Fruit fly (Drosophila melanogaster): Measurements from ENCODE around the gene CG15731.

The CG15731 gene

dm6 chrX:12496930-12497329 lies 39.4 kb upstream of the CG15731 start, which contains the start of gene mdu (continued):
- TF ChIP-seq CG11504 (tag; optimal IDR thresholded peaks at IDR 0.05): no peak
- TF ChIP-seq hth (optimal IDR thresholded peaks at IDR 0.05): no peak
- no peak for TF ChIP-seq gsb-n (tag; optimal IDR thresholded peaks at IDR 0.05)
- peak; percentile 59 for TF ChIP-seq CG9932 (GFP tag; IDR thresholded peaks at IDR 0.05)
- peak; percentile 23 for TF ChIP-seq az2 (GFP tag; optimal IDR thresholded peaks at IDR 0.05)
- TF ChIP-seq ems (GFP tag; optimal IDR thresholded peaks at IDR 0.05): no peak
- peak; percentile 35; the same call in 1 of the 2 replicates for TF ChIP-seq tna (GFP tag; IDR thresholded peaks at IDR 0.05; ENCODE audit: partially characterized antibody)
- no peak for TF ChIP-seq kni (GFP tag; optimal IDR thresholded peaks at IDR 0.05)
- no peak for TF ChIP-seq CG6654 (GFP tag; optimal IDR thresholded peaks at IDR 0.05)
- no peak for TF ChIP-seq PHDP (tag; optimal IDR thresholded peaks at IDR 0.05)
- TF ChIP-seq Nf-YA (GFP tag; IDR thresholded peaks at IDR 0.05): no peak
- no peak for TF ChIP-seq Rx (GFP tag; IDR thresholded peaks at IDR 0.05)
- TF ChIP-seq nau (GFP tag; optimal IDR thresholded peaks at IDR 0.05): no peak
- peak; percentile 53; the same call in 1 of the 2 replicates for TF ChIP-seq Ptx1 (GFP tag; IDR thresholded peaks at IDR 0.05)
- TF ChIP-seq CG31224 (GFP tag; IDR thresholded peaks at IDR 0.05): no peak
- peak; percentile 57; the same call in 1 of the 2 replicates for TF ChIP-seq Rfx (GFP tag; IDR thresholded peaks at IDR 0.05)
- peak; percentile 61 for TF ChIP-seq nmo (GFP tag; optimal IDR thresholded peaks at IDR 0.05)
- TF ChIP-seq fd3F (GFP tag; optimal IDR thresholded peaks at IDR 0.05): peak; percentile 9
- no peak for TF ChIP-seq CG6765 (GFP tag; optimal IDR thresholded peaks at IDR 0.05)
- TF ChIP-seq CG1792 (GFP tag; optimal IDR thresholded peaks at IDR 0.05): no peak
- no peak for TF ChIP-seq sens-2 (GFP tag; IDR thresholded peaks at IDR 0.05)
- peak; percentile 54 for TF ChIP-seq chm (GFP tag; IDR thresholded peaks at IDR 0.05)
- no peak for TF ChIP-seq HHEX (GFP tag; optimal IDR thresholded peaks at IDR 0.05)
- no peak for TF ChIP-seq p53 (GFP tag; optimal IDR thresholded peaks at IDR 0.05)
- no peak for TF ChIP-seq CG10274 (GFP tag; optimal IDR thresholded peaks at IDR 0.05)
- TF ChIP-seq CG7928 (GFP tag; optimal IDR thresholded peaks at IDR 0.05): peak; percentile 84
- TF ChIP-seq CG11560 (tag; IDR thresholded peaks at IDR 0.05): peak; percentile 92
- peak; percentile 49 for TF ChIP-seq Elba2 (GFP tag; optimal IDR thresholded peaks at IDR 0.05)
- TF ChIP-seq NfI (GFP tag; optimal IDR thresholded peaks at IDR 0.05): no peak
- TF ChIP-seq jigr1 (GFP tag; IDR thresholded peaks at IDR 0.05): no peak
- TF ChIP-seq CG3163 (GFP tag; optimal IDR thresholded peaks at IDR 0.05): no peak
- TF ChIP-seq CG17912 (GFP tag; optimal IDR thresholded peaks at IDR 0.05): no peak
- TF ChIP-seq Hey (tag; optimal IDR thresholded peaks at IDR 0.05): no peak
- no peak for TF ChIP-seq tup (GFP tag; optimal IDR thresholded peaks at IDR 0.05)
- no peak for TF ChIP-seq ash1 (GFP tag; optimal IDR thresholded peaks at IDR 0.05)
- no peak for TF ChIP-seq GATAe (GFP tag; conservative IDR thresholded peaks at IDR 0.05)
- TF ChIP-seq Oaz (GFP tag; IDR thresholded peaks at IDR 0.05): no peak
- TF ChIP-seq Lhr (GFP tag; optimal IDR thresholded peaks at IDR 0.05): peak; percentile 11
- TF ChIP-seq pita (GFP tag; optimal IDR thresholded peaks at IDR 0.05): no peak
- TF ChIP-seq CG7987 (GFP tag; optimal IDR thresholded peaks at IDR 0.05): no peak
- no peak for TF ChIP-seq tio (GFP tag; optimal IDR thresholded peaks at IDR 0.05)
- peak; percentile 81 for TF ChIP-seq row (GFP tag; IDR thresholded peaks at IDR 0.05)
- TF ChIP-seq Usf (GFP tag; optimal IDR thresholded peaks at IDR 0.05): peak; percentile 13
- TF ChIP-seq CG14710 (tag; optimal IDR thresholded peaks at IDR 0.05): peak; percentile 31
- no peak for TF ChIP-seq usp (GFP tag; optimal IDR thresholded peaks at IDR 0.05)
- TF ChIP-seq Sry-δ (GFP tag; optimal IDR thresholded peaks at IDR 0.05): peak; percentile 30
- peak; percentile 72 for TF ChIP-seq slbo (GFP tag; IDR thresholded peaks at IDR 0.05)
- no peak for TF ChIP-seq wek (GFP tag; optimal IDR thresholded peaks at IDR 0.05)
- TF ChIP-seq crol (GFP tag; IDR thresholded peaks at IDR 0.05): no peak
- TF ChIP-seq Hsf (GFP tag; optimal IDR thresholded peaks at IDR 0.05): no peak
- TF ChIP-seq CG2202 (tag; optimal IDR thresholded peaks at IDR 0.05): no peak
- TF ChIP-seq jing (GFP tag; optimal IDR thresholded peaks at IDR 0.05): no peak
